Fruit fly (Drosophila melanogaster): ENCODE measurements around the gene nab.

The nab gene

DNA sequence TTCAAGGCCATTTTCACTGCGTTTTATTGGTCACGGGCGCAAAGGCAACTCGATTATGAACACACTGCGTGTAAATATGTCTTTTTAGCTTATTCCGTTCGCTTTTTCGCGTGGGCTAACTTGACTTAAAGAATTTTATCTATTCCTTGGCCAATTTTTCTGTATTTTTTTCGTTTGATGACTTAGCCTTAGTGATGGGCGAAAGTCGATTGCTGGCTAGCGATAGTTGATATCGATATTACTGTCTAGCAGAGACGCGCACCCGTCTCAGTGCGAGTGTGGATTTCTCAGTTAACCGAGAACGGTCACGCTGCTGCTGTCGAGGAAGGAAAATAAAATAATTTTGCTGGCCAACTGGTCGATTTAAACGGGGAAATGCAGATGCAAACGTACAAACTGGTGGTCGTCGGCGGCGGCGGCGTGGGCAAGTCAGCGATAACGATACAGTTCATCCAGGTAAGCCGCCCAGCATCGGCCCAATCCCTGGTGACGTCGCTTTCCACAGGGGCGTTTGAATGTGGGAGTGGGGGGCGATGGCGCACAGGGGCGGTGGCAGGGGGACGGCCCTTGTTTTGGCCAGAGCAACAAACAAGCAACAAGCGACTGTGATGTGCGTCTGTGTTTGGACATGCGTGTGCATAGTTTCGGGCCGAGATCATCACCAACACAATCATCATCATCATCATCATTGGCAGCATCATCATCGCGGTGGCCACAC, 21.8 kb downstream of the nab start, which contains the start of the genes Rop and Ras64B (continued):
- TF ChIP-seq CG32532 (GFP tag; IDR thresholded peaks at IDR 0.05) (peak; percentile 41; the same call in 1 of the 2 replicates), Dll (GFP tag; IDR thresholded peaks at IDR 0.05; ENCODE audit: partially characterized antibody) (peak; percentile 81), Xbp1 (GFP tag; optimal IDR thresholded peaks at IDR 0.05) (peak; percentile 17), CG4617 (GFP tag; optimal IDR thresholded peaks at IDR 0.05; ENCODE audit: borderline replicate concordance) (peak; percentile 99), Camta (GFP tag; optimal IDR thresholded peaks at IDR 0.05) (no peak), stwl (tag; optimal IDR thresholded peaks at IDR 0.05) (peak; percentile 41), ci (GFP tag; IDR thresholded peaks at IDR 0.05) (peak; percentile 52; the same call in 1 of the 3 replicates), abd-A (tag; optimal IDR thresholded peaks at IDR 0.05) (no peak), tgo (GFP tag; IDR thresholded peaks at IDR 0.05) (no peak), p53 (GFP tag; optimal IDR thresholded peaks at IDR 0.05) (peak; percentile 26), TFAM (GFP tag; optimal IDR thresholded peaks at IDR 0.05) (no peak), CG6791 (GFP tag; IDR thresholded peaks at IDR 0.05; ENCODE audit: partially characterized antibody) (peak; percentile 85), Dp (GFP tag; optimal IDR thresholded peaks at IDR 0.05) (peak; percentile 59), CG1603 (tag; optimal IDR thresholded peaks at IDR 0.05) (peak; percentile 85), Myb (GFP tag; optimal IDR thresholded peaks at IDR 0.05) (peak; percentile 62), Ets97D (GFP tag; optimal IDR thresholded peaks at IDR 0.05) (peak; percentile 82), Sox100B (GFP tag; optimal IDR thresholded peaks at IDR 0.05) (no peak), CG33557 (GFP tag; optimal IDR thresholded peaks at IDR 0.05) (peak; percentile 9), insv (GFP tag; optimal IDR thresholded peaks at IDR 0.05) (peak in 1 of 2 experiments; percentile 33), Dref (GFP tag; IDR thresholded peaks at IDR 0.05) (peak; percentile 98), Opbp (GFP tag; IDR thresholded peaks at IDR 0.05; ENCODE audit: partially characterized antibody) (peak; percentile 92), MTF-1 (GFP tag; optimal IDR thresholded peaks at IDR 0.05; ENCODE audit: borderline replicate concordance) (peak; percentile 82), CG6689 (GFP tag; IDR thresholded peaks at IDR 0.05) (0 out of 2 replicates have a peak, but pooled peaks have one; percentile 22), nmo (GFP tag; optimal IDR thresholded peaks at IDR 0.05) (peak; percentile 75), tx (GFP tag; optimal IDR thresholded peaks at IDR 0.05) (no peak), NK7.1 (GFP tag; optimal IDR thresholded peaks at IDR 0.05) (peak; percentile 20), chinmo (GFP tag; IDR thresholded peaks at IDR 0.05; ENCODE audit: partially characterized antibody) (0 out of 4 replicates have a peak, but pooled peaks have one; percentile 63), Sry-δ (GFP tag; optimal IDR thresholded peaks at IDR 0.05) (peak; percentile 99), dm (GFP tag; optimal IDR thresholded peaks at IDR 0.05) (peak; percentile 50), CG42726 (GFP tag; IDR thresholded peaks at IDR 0.05; ENCODE audit: partially characterized antibody) (peak; percentile 83), Dad (GFP tag; optimal IDR thresholded peaks at IDR 0.05) (peak; percentile 47), gfzf (GFP tag; optimal IDR thresholded peaks at IDR 0.05) (peak; percentile 97), Nf-YB (GFP tag; optimal IDR thresholded peaks at IDR 0.05) (peak; percentile 35), so (GFP tag; IDR thresholded peaks at IDR 0.05) (peak; percentile 36; the same call in 1 of the 3 replicates), CG18262 (tag; optimal IDR thresholded peaks at IDR 0.05) (peak; percentile 15), CG33213 (GFP tag; optimal IDR thresholded peaks at IDR 0.05) (peak; percentile 78), dati (GFP tag; IDR thresholded peaks at IDR 0.05) (no peak), sqz (GFP tag; optimal IDR thresholded peaks at IDR 0.05) (peak; percentile 94), CG13624 (GFP tag; optimal IDR thresholded peaks at IDR 0.05) (peak; percentile 43), sob (GFP tag; IDR thresholded peaks at IDR 0.05) (no peak; the same call in none of the 2 replicates), hb (GFP tag; IDR thresholded peaks at IDR 0.05; ENCODE audit: partially characterized antibody) (0 out of 3 replicates have a peak, but pooled peaks have one; percentile 57), CG32767 (GFP tag; IDR thresholded peaks at IDR 0.05) (peak; percentile 56; the same call in 1 of the 2 replicates), ERR (GFP tag; optimal IDR thresholded peaks at IDR 0.05) (peak; percentile 22)

Data from whole organism, embryonic.